Worm (Caenorhabditis elegans): ENCODE data around the gene ebp-2.

DNA sequence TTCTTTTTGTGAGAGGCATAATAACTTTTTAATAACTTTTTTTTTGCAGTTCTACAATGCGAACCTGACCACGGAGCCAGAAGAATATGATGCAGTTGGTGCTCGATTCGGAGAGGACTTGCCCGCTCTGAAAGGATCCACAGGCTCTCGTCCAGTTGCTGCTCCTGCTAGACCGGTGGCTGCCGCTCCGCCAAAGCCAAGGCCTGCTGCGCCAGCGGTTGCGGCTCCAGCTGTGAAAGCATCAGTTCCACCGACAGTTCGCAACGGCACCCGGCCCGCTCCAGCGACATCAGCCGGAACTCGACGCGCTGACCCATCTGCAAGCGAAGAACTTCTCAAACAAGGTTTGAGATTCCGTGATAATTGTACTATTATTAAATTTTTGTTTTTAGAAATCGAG, 603 bp downstream of the ebp-2 start:
- TF ChIP-seq tbx-37 (GFP tag; conservative IDR thresholded peaks at IDR 0.05) (no peak), scrt-1 (GFP tag; IDR thresholded peaks at IDR 0.05) (no peak)

Data from whole organism, early embryonic.